Fruit fly (Drosophila melanogaster): Measurements from ENCODE around the gene Mrgn1.

- TF ChIP-seq CG6163 (GFP tag; IDR thresholded peaks at IDR 0.05) (no peak), Sox102F (GFP tag; optimal IDR thresholded peaks at IDR 0.05) (no peak), CG15336 (GFP tag; IDR thresholded peaks at IDR 0.05) (peak; percentile 37; the same call in 1 of the 2 replicates), acj6 (GFP tag; optimal IDR thresholded peaks at IDR 0.05) (peak; percentile 38), CG10669 (GFP tag; optimal IDR thresholded peaks at IDR 0.05) (peak; percentile 8), CG3032 (tag; optimal IDR thresholded peaks at IDR 0.05) (peak; percentile 22), CG31627 (GFP tag; optimal IDR thresholded peaks at IDR 0.05) (no peak), CG16779 (tag; optimal IDR thresholded peaks at IDR 0.05) (no peak), Hr39 (GFP tag; optimal IDR thresholded peaks at IDR 0.05) (no peak)
Observed at dm6 chrX:13756776-13757312, 35.1 kb upstream of the Mrgn1 start, which contains the start of the genes CG32625 and Rtc1.
